Fruit fly (Drosophila melanogaster): Measurements from ENCODE around the gene srw.

srw gene

dm6 chr3L:4259102-4259558 is 24.1 kb downstream of the srw start, which contains the start of the genes CG15011 and CG1309 (continued):
- TF ChIP-seq grn (GFP tag; optimal IDR thresholded peaks at IDR 0.05): peak; percentile 50
- TF ChIP-seq onecut (GFP tag; IDR thresholded peaks at IDR 0.05): peak; percentile 59; the same call in 1 of the 2 replicates
- peak; percentile 79 for TF ChIP-seq CG30020 (tag; optimal IDR thresholded peaks at IDR 0.05)
- TF ChIP-seq Rx (GFP tag; IDR thresholded peaks at IDR 0.05): peak; percentile 59
- TF ChIP-seq CG8388 (GFP tag; optimal IDR thresholded peaks at IDR 0.05): peak; percentile 84
- peak; percentile 31 for TF ChIP-seq CG2202 (tag; optimal IDR thresholded peaks at IDR 0.05)
- TF ChIP-seq CG1647 (GFP tag; optimal IDR thresholded peaks at IDR 0.05): peak; percentile 81
- TF ChIP-seq emc (GFP tag; optimal IDR thresholded peaks at IDR 0.05): peak; percentile 24
- TF ChIP-seq hbn (GFP tag; IDR thresholded peaks at IDR 0.05; ENCODE audit: partially characterized antibody): no peak
- TF ChIP-seq Poxn (GFP tag; IDR thresholded peaks at IDR 0.05): 0 out of 2 replicates have a peak, but pooled peaks have one; percentile 24
- TF ChIP-seq CG15269 (tag; optimal IDR thresholded peaks at IDR 0.05): peak; percentile 84
- TF ChIP-seq CG14667 (GFP tag; IDR thresholded peaks at IDR 0.05): peak; percentile 64
- peak; percentile 77 for TF ChIP-seq CG10209 (GFP tag; optimal IDR thresholded peaks at IDR 0.05)
- TF ChIP-seq Usf (GFP tag; optimal IDR thresholded peaks at IDR 0.05): peak; percentile 51
- TF ChIP-seq al (GFP tag; IDR thresholded peaks at IDR 0.05): peak; percentile 78
- peak; percentile 59 for TF ChIP-seq kni (GFP tag; optimal IDR thresholded peaks at IDR 0.05)
- TF ChIP-seq Mes4 (GFP tag; optimal IDR thresholded peaks at IDR 0.05): peak; percentile 80
- TF ChIP-seq Dfd (GFP tag; optimal IDR thresholded peaks at IDR 0.05): no peak
- no peak for TF ChIP-seq CG14860 (GFP tag; IDR thresholded peaks at IDR 0.05; ENCODE audit: partially characterized antibody)
- peak; percentile 75 for TF ChIP-seq vfl (GFP tag; optimal IDR thresholded peaks at IDR 0.05)
- TF ChIP-seq CG9797 (GFP tag; optimal IDR thresholded peaks at IDR 0.05): peak; percentile 32
- TF ChIP-seq Abd-B (GFP tag; optimal IDR thresholded peaks at IDR 0.05): peak; percentile 89
- peak; percentile 62 for TF ChIP-seq CG17186 (GFP tag; optimal IDR thresholded peaks at IDR 0.05)
- TF ChIP-seq Lim3 (GFP tag; IDR thresholded peaks at IDR 0.05): no peak
- TF ChIP-seq twi (tag; optimal IDR thresholded peaks at IDR 0.05): peak; percentile 83
- no peak for TF ChIP-seq fd64A (GFP tag; optimal IDR thresholded peaks at IDR 0.05)
- peak; percentile 88 for TF ChIP-seq CG1603 (tag; optimal IDR thresholded peaks at IDR 0.05)
- TF ChIP-seq trem (tag; optimal IDR thresholded peaks at IDR 0.05): peak; percentile 93
- TF ChIP-seq pho (GFP tag; optimal IDR thresholded peaks at IDR 0.05): peak; percentile 91
- TF ChIP-seq Opbp (GFP tag; IDR thresholded peaks at IDR 0.05; ENCODE audit: partially characterized antibody): no peak
- TF ChIP-seq Ets65A (GFP tag): peak; percentile 99
- TF ChIP-seq pan (optimal IDR thresholded peaks at IDR 0.05): no peak
- TF ChIP-seq pan (GFP tag; optimal IDR thresholded peaks at IDR 0.05 in 1 of 2, IDR thresholded peaks at IDR 0.05 in 1 of 2): peak in 1 of 2 experiments; percentile 55
- peak; percentile 81 for TF ChIP-seq CG4820 (GFP tag; optimal IDR thresholded peaks at IDR 0.05)
- peak; percentile 64 for TF ChIP-seq CG3838 (GFP tag; optimal IDR thresholded peaks at IDR 0.05)
- TF ChIP-seq sima (GFP tag; optimal IDR thresholded peaks at IDR 0.05): peak; percentile 37
- no peak for TF ChIP-seq CG11696 (GFP tag; IDR thresholded peaks at IDR 0.05)
- peak; percentile 58 for TF ChIP-seq Ets97D (GFP tag; optimal IDR thresholded peaks at IDR 0.05)
- TF ChIP-seq Fer2 (tag; optimal IDR thresholded peaks at IDR 0.05): peak; percentile 78
- peak; percentile 71 for TF ChIP-seq CG1233 (GFP tag; optimal IDR thresholded peaks at IDR 0.05)
- TF ChIP-seq gcm (GFP tag; optimal IDR thresholded peaks at IDR 0.05): peak; percentile 77
- TF ChIP-seq CG34422 (GFP tag; IDR thresholded peaks at IDR 0.05): peak; percentile 82
- TF ChIP-seq Dp (GFP tag; optimal IDR thresholded peaks at IDR 0.05): peak; percentile 12
- TF ChIP-seq H2.0 (GFP tag; IDR thresholded peaks at IDR 0.05): peak; percentile 56
- TF ChIP-seq Gug (GFP tag; IDR thresholded peaks at IDR 0.05): peak; percentile 69; the same call in 3 of the 4 replicates
- TF ChIP-seq CG11504 (tag; optimal IDR thresholded peaks at IDR 0.05): peak; percentile 84
- no peak for TF ChIP-seq CG5953 (GFP tag; IDR thresholded peaks at IDR 0.05)
- TF ChIP-seq Sox102F (GFP tag; optimal IDR thresholded peaks at IDR 0.05): peak; percentile 81
- peak; percentile 66 for TF ChIP-seq eyg (GFP tag; optimal IDR thresholded peaks at IDR 0.05)
- peak; percentile 86 for TF ChIP-seq Bteb2 (GFP tag; optimal IDR thresholded peaks at IDR 0.05)
- peak; percentile 35; the same call in 1 of the 2 replicates for TF ChIP-seq NFAT (GFP tag; IDR thresholded peaks at IDR 0.05)
